Fruit fly (Drosophila melanogaster): Measurements from ENCODE around the gene CG4914.

- TF ChIP-seq CG4318 (GFP tag; optimal IDR thresholded peaks at IDR 0.05) (no peak), Sox102F (GFP tag; optimal IDR thresholded peaks at IDR 0.05) (no peak), Eip93F (GFP tag; optimal IDR thresholded peaks at IDR 0.05) (no peak), Sox15 (GFP tag; optimal IDR thresholded peaks at IDR 0.05) (no peak), CG10631 (GFP tag; optimal IDR thresholded peaks at IDR 0.05) (no peak), dsx (GFP tag; optimal IDR thresholded peaks at IDR 0.05; ENCODE audit: poor library complexity, severe bottlenecking) (no peak), CG32006 (GFP tag; optimal IDR thresholded peaks at IDR 0.05) (no peak), CG31627 (GFP tag; optimal IDR thresholded peaks at IDR 0.05) (no peak), Blimp-1 (GFP tag; optimal IDR thresholded peaks at IDR 0.05) (no peak), esn (GFP tag; optimal IDR thresholded peaks at IDR 0.05) (no peak), topi (GFP tag; optimal IDR thresholded peaks at IDR 0.05) (no peak), vri (GFP tag; optimal IDR thresholded peaks at IDR 0.05) (no peak)
Observed at dm6 chr3L:14655178-14655577, 22.8 kb downstream of the CG4914 start.
